Worm (Caenorhabditis elegans): ENCODE measurements around the gene K05F6.10.

DNA sequence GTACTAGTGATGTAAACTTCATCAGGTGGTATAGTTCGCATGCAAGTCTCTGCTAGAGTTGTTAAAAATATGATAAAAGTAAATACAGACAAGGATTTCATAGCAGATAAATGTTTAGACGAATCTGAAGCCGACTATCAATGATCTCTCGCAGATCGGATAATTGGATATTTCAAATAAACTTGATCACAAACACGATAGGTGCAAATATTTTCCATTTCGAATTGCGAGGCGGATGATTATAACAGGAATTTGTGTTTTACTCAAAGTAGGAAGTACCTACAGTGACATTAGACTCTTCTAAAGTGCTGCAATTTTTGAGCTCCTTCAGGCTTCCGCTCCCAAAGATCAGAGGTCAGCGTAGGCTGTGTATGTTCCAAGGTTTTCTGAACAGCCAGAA is 13.9 kb upstream of the K05F6.10 start, which contains the start of gene T07H3.7:
- TF ChIP-seq elt-3 (tag; optimal IDR thresholded peaks at IDR 0.05) = no peak
- no peak for TF ChIP-seq nhr-11 (tag; optimal IDR thresholded peaks at IDR 0.05)

All from whole organism, L2 larva.